Worm (Caenorhabditis elegans): ENCODE measurements around the gene fbxl-5.

DNA sequence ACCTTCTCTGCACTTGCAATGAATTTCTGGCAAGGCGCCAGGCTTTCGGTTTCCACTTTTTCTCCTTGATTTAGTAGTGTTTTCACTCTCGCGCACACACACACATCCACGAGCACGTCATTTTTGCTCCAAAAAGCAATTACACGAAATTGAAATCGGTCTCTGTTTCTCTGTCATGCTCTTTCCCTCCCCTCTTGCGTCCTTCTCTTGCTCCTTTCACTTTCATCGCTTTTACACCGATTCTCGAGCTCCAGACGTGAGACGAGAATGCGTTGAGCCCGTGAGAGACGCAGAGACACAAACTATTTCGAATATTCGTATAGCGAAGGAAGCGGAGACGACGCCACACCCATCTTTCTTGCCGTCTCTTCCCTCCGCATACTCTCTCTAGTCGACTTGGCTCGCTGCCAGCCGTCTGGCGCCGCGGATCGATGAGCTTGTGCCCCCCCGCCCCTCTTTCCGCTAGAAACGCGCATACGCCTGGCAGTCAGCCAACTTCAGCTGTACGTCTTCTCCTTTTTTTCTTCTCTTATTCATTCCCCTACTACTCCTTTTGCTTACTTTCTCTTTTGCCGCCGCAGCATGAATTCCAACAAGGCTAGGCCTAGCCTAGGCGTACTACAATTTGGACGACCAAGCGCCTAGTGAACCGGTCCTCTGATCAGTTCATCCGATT lies 14.6 kb upstream of the fbxl-5 start:
- TF ChIP-seq ama-1 (optimal IDR thresholded peaks at IDR 0.05) (no peak), nhr-237 (tag; optimal IDR thresholded peaks at IDR 0.05) (no peak), nhr-11 (tag; optimal IDR thresholded peaks at IDR 0.05) (peak; percentile 71), unc-62 (GFP tag; optimal IDR thresholded peaks at IDR 0.05) (no peak), ztf-11 (tag; optimal IDR thresholded peaks at IDR 0.05) (peak in 1 of 2 experiments; percentile 64), skn-1 (tag; optimal IDR thresholded peaks at IDR 0.05) (peak; percentile 40)

All from whole organism, L1 larva.